Fruit fly (Drosophila melanogaster) whole organism, pupa: ENCODE measurements around the gene CG13138.

ENCODE experiments used
- CG10348 ChIP-seq: fragments of 200-800 bp; sonication (Bioruptor generic); IDR thresholded peaks from 2 replicates; pipeline ENCODE4 v1.3.6; 2022; ENCODE audit warnings: missing biosample characterization, missing genetic modification characterization
- CG12605 ChIP-seq: fragments of 200-800 bp; sonication (Bioruptor generic); IDR thresholded peaks from 2 replicates; pipeline ENCODE4 v1.3.6; 2022; ENCODE audit warnings: missing biosample characterization, missing genetic modification characterization
- CG13204 ChIP-seq: fragments of 200-800 bp; sonication (Bioruptor generic); optimal IDR thresholded peaks from 2 replicates; lab custom pipeline; 2018; ENCODE audit warnings: missing biosample characterization, mild to moderate bottlenecking, missing genetic modification characterization, moderate library complexity
- CG14655 ChIP-seq: fragments of 200-800 bp; sonication (Bioruptor generic); optimal IDR thresholded peaks from 3 replicates; lab custom pipeline; 2017; ENCODE audit warnings: mild to moderate bottlenecking, missing biosample characterization, missing genetic modification reagents, missing genetic modification characterization
- CG15710 ChIP-seq: fragments of 200-800 bp; sonication (Bioruptor generic); optimal IDR thresholded peaks from 2 replicates; lab custom pipeline; 2018; ENCODE audit warnings: missing biosample characterization, mild to moderate bottlenecking, missing genetic modification characterization, moderate library complexity
- CG17806 ChIP-seq: fragments of 200-800 bp; sonication (Bioruptor generic); optimal IDR thresholded peaks from 2 replicates; lab custom pipeline; 2018; ENCODE audit warnings: missing biosample characterization, mild to moderate bottlenecking, missing genetic modification characterization, moderate library complexity
- CG32121 ChIP-seq: fragments of 200-800 bp; sonication (Bioruptor generic); IDR thresholded peaks from 2 replicates; pipeline ENCODE4 v1.3.6; 2022; ENCODE audit warnings: missing biosample characterization, missing genetic modification characterization
- CG34367 ChIP-seq: fragments of 200-800 bp; sonication (Bioruptor generic); optimal IDR thresholded peaks from 2 replicates; lab custom pipeline; 2018; ENCODE audit warnings: missing biosample characterization, mild to moderate bottlenecking, missing genetic modification characterization
- CG4496 ChIP-seq: fragments of 200-800 bp; sonication (Bioruptor generic); IDR thresholded peaks from 3 replicates; pipeline ENCODE4 v1.3.6; 2022; ENCODE audit warnings: missing biosample characterization, missing genetic modification characterization
- CG8159 ChIP-seq: fragments of 200-800 bp; sonication (Bioruptor generic); optimal IDR thresholded peaks from 3 replicates; lab custom pipeline; 2018; ENCODE audit warnings: missing biosample characterization, mild to moderate bottlenecking, missing genetic modification characterization, moderate library complexity
- CG8301 ChIP-seq: fragments of 200-800 bp; sonication (Bioruptor generic); optimal IDR thresholded peaks from 2 replicates; lab custom pipeline; 2018; ENCODE audit warnings: missing biosample characterization, mild to moderate bottlenecking, missing genetic modification characterization
- CG9948 ChIP-seq: fragments of 200-800 bp; sonication (Bioruptor generic); optimal IDR thresholded peaks from 2 replicates; lab custom pipeline; 2018; ENCODE audit warnings: missing biosample characterization, mild to moderate bottlenecking, missing genetic modification characterization, moderate library complexity
- D1 ChIP-seq: fragments of 200-800 bp; sonication (Bioruptor generic); optimal IDR thresholded peaks from 2 replicates; lab custom pipeline; 2018; ENCODE audit warnings: missing biosample characterization, mild to moderate bottlenecking, missing genetic modification characterization, moderate library complexity
- EcR ChIP-seq: fragments of 200-800 bp; sonication (Bioruptor generic); optimal IDR thresholded peaks from 3 replicates; lab custom pipeline; 2019; ENCODE audit warnings: missing biosample characterization, missing genetic modification characterization, mild to moderate bottlenecking, moderate library complexity, missing genetic modification reagents
- Ets98B ChIP-seq: fragments of 200-800 bp; sonication (Bioruptor generic); IDR thresholded peaks from 2 replicates; pipeline ENCODE4 v1.3.6; 2022; ENCODE audit warnings: missing biosample characterization, missing genetic modification characterization
- Pif1A ChIP-seq: fragments of 200-800 bp; sonication (Bioruptor generic); optimal IDR thresholded peaks from 3 replicates; lab custom pipeline; 2016; ENCODE audit warnings: missing biosample characterization, missing genetic modification characterization
- Pif1B ChIP-seq: fragments of 200-800 bp; sonication (Bioruptor generic); optimal IDR thresholded peaks from 3 replicates; lab custom pipeline; 2016; ENCODE audit warnings: missing biosample characterization, missing genetic modification characterization
- Snoo ChIP-seq: fragments of 200-800 bp; sonication (Bioruptor generic); optimal IDR thresholded peaks from 3 replicates; lab custom pipeline; 2017; ENCODE audit warnings: missing biosample characterization, mild to moderate bottlenecking, missing genetic modification characterization, inconsistent platforms
- fd96Ca ChIP-seq: fragments of 200-800 bp; sonication (Bioruptor generic); IDR thresholded peaks from 3 replicates; pipeline ENCODE4 v1.3.6; 2022; ENCODE audit warnings: missing biosample characterization, missing genetic modification characterization
- gl ChIP-seq: fragments of 200-800 bp; sonication (Bioruptor generic); optimal IDR thresholded peaks from 2 replicates; lab custom pipeline; 2018; ENCODE audit warnings: missing biosample characterization, mild to moderate bottlenecking, missing genetic modification characterization
- rn ChIP-seq: fragments of 200-800 bp; sonication (Bioruptor generic); IDR thresholded peaks from 2 replicates; pipeline ENCODE4 v1.3.6; 2022; ENCODE audit warnings: missing biosample characterization, missing genetic modification characterization

Gene CG13138

dm6 chr2L:10310614-10311382 lies 9.0 kb upstream of the CG13138 start, which contains the start of gene Cdk5alpha:
TSS of gene Cdk5alpha (minus strand) at chr2L:10310956.
- TF ChIP-seq EcR (GFP tag; lab: Kevin White, UChicago) = no peak
- no peak for TF ChIP-seq CG10348 (GFP tag; lab: Robert Waterston, UW)
- TF ChIP-seq CG34367 (tag; lab: Kevin White, UChicago) = no peak
- no peak for TF ChIP-seq CG9948 (tag; lab: Kevin White, UChicago)
- no peak for TF ChIP-seq CG4496 (GFP tag; lab: Robert Waterston, UW)
- no peak for TF ChIP-seq Snoo (tag; lab: Kevin White, UChicago)
- TF ChIP-seq CG12605 (GFP tag; lab: Robert Waterston, UW) = no peak
- no peak for TF ChIP-seq CG32121 (GFP tag; lab: Robert Waterston, UW)
- TF ChIP-seq fd96Ca (GFP tag; lab: Robert Waterston, UW) = no peak
- TF ChIP-seq gl (tag; lab: Kevin White, UChicago) = no peak
- no peak for TF ChIP-seq CG8159 (tag; lab: Kevin White, UChicago)
- TF ChIP-seq, all 21 proteins: peak for 0

- peak; percentile 2 for TF ChIP-seq EcR (GFP tag; lab: Kevin White, UChicago)
- peak; percentile 78; the same call in 2 of the 3 replicates for TF ChIP-seq CG4496 (GFP tag; lab: Robert Waterston, UW)
- peak; percentile 81 for TF ChIP-seq CG15710
- peak; percentile 87 for TF ChIP-seq CG32121 (GFP tag; lab: Robert Waterston, UW)
- peak; percentile 79 for TF ChIP-seq CG17806 (tag; lab: Kevin White, UChicago)
- no peak for TF ChIP-seq fd96Ca (GFP tag; lab: Robert Waterston, UW)
- no peak for TF ChIP-seq CG13204
- TF ChIP-seq gl (tag; lab: Kevin White, UChicago) = peak; percentile 29
- TF ChIP-seq Ets98B (GFP tag; lab: Robert Waterston, UW) = peak; percentile 81; the same call in 1 of the 2 replicates
- no peak for TF ChIP-seq Pif1A
- TF ChIP-seq CG10348 (GFP tag; lab: Robert Waterston, UW) = no peak
- peak; percentile 69 for TF ChIP-seq CG34367 (tag; lab: Kevin White, UChicago)
- no peak for TF ChIP-seq D1 (tag; lab: Kevin White, UChicago)
- peak; percentile 67 for TF ChIP-seq CG9948 (tag; lab: Kevin White, UChicago)
- TF ChIP-seq Pif1B (GFP tag; lab: Kevin White, UChicago) = peak; percentile 71
- no peak for TF ChIP-seq CG14655 (GFP tag; lab: Kevin White, UChicago)
- peak; percentile 68 for TF ChIP-seq Snoo (tag; lab: Kevin White, UChicago)
- peak; percentile 70 for TF ChIP-seq CG8301
- TF ChIP-seq CG8159 (tag; lab: Kevin White, UChicago) = no peak
- peak; percentile 55; the same call in 1 of the 2 replicates for TF ChIP-seq rn (GFP tag; lab: Robert Waterston, UW)
- no peak; the same call in none of the 2 replicates for TF ChIP-seq CG12605 (GFP tag; lab: Robert Waterston, UW)
- TF ChIP-seq, all 21 proteins: peak for 13
Measured at dm6 chr2L:10306518-10307260, 4.9 kb upstream of the CG13138 start, which contains the start of the genes CG5390 and CG4968. TSS of gene CG5390 (minus strand) at chr2L:10306594. TSS of gene CG4968 (plus strand) at chr2L:10306922.

dm6 chr2L:10305538-10306147 lies 3.8 kb upstream of the CG13138 start:
- no peak for TF ChIP-seq CG4496 (GFP tag; lab: Robert Waterston, UW)
- no peak for TF ChIP-seq CG14655 (GFP tag; lab: Kevin White, UChicago)
- TF ChIP-seq CG10348 (GFP tag; lab: Robert Waterston, UW) = no peak
- TF ChIP-seq CG13204 = no peak
- no peak for TF ChIP-seq Pif1A
- TF ChIP-seq Pif1B (GFP tag; lab: Kevin White, UChicago) = no peak
- TF ChIP-seq gl (tag; lab: Kevin White, UChicago) = no peak
- TF ChIP-seq CG12605 (GFP tag; lab: Robert Waterston, UW) = no peak
- TF ChIP-seq CG9948 (tag; lab: Kevin White, UChicago) = no peak
- TF ChIP-seq CG15710 = no peak
- no peak for TF ChIP-seq CG8159 (tag; lab: Kevin White, UChicago)
- no peak for TF ChIP-seq Ets98B (GFP tag; lab: Robert Waterston, UW)
- no peak for TF ChIP-seq D1 (tag; lab: Kevin White, UChicago)
- no peak for TF ChIP-seq fd96Ca (GFP tag; lab: Robert Waterston, UW)
- no peak for TF ChIP-seq CG8301

dm6 chr2L:10303786-10304185 lies 2.0 kb upstream of the CG13138 start, which contains the start of gene nmd:
TSS of gene nmd (minus strand) at chr2L:10303947.
- no peak for TF ChIP-seq EcR (GFP tag; lab: Kevin White, UChicago)
- no peak for TF ChIP-seq CG12605 (GFP tag; lab: Robert Waterston, UW)
- no peak for TF ChIP-seq CG14655 (GFP tag; lab: Kevin White, UChicago)
- TF ChIP-seq Pif1B (GFP tag; lab: Kevin White, UChicago) = no peak
- TF ChIP-seq CG10348 (GFP tag; lab: Robert Waterston, UW) = no peak

dm6 chr2L:10299810-10300147 lies 2.0 kb downstream of the CG13138 start, which contains the start of gene CYLD:
TSS of gene CYLD (minus strand) at chr2L:10299847.
- TF ChIP-seq Snoo (tag; lab: Kevin White, UChicago) (peak; percentile 38), D1 (tag; lab: Kevin White, UChicago) (peak; percentile 82), CG10348 (GFP tag; lab: Robert Waterston, UW) (no peak), Pif1A (no peak), CG14655 (GFP tag; lab: Kevin White, UChicago) (no peak), CG34367 (tag; lab: Kevin White, UChicago) (peak; percentile 43), CG32121 (GFP tag; lab: Robert Waterston, UW) (peak; percentile 76; the same call in 1 of the 2 replicates), fd96Ca (GFP tag; lab: Robert Waterston, UW) (no peak), rn (GFP tag; lab: Robert Waterston, UW) (no peak), EcR (GFP tag; lab: Kevin White, UChicago) (no peak), CG15710 (peak; percentile 50), Pif1B (GFP tag; lab: Kevin White, UChicago) (no peak), CG17806 (tag; lab: Kevin White, UChicago) (peak; percentile 66), Ets98B (GFP tag; lab: Robert Waterston, UW) (no peak; the same call in 1 of the 2 replicates), CG8159 (tag; lab: Kevin White, UChicago) (no peak), CG12605 (GFP tag; lab: Robert Waterston, UW) (no peak), CG8301 (peak; percentile 68), CG4496 (GFP tag; lab: Robert Waterston, UW) (no peak), CG13204 (no peak), gl (tag; lab: Kevin White, UChicago) (no peak), CG9948 (tag; lab: Kevin White, UChicago) (peak; percentile 58)
- TF ChIP-seq, all 21 proteins: peak for 8
